Worm (Caenorhabditis elegans): ENCODE measurements around the gene sco-1.

The sco-1 gene

DNA sequence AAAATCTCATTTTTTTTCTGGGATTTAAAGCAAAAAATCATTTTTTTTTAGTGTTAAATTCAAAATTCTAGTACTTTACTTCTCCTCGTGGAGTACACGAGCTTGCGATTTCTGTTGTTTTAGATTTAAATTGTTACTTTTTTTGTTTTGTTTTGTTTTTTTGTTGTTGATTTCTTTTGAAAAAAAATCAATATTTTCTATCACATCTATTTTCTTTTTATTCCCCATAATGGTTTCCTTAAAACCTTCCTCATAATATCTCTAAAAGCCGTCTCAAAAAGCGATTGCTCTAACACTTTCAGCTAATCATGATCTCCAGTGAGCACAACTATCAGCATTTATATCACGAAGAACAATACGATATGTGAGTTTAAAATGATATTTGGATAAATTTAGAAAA is 35.0 kb downstream of the sco-1 start, which contains the start of gene madf-3:
TSS of gene madf-3 (plus strand) at position 301 of the 400 bp plus-strand sequence.
- TF ChIP-seq ztf-23 (GFP tag; IDR thresholded peaks at IDR 0.05), result no peak
- TF ChIP-seq cog-1 (tag; optimal IDR thresholded peaks at IDR 0.05), result no peak
- no peak for TF ChIP-seq klf-2 (GFP tag; conservative IDR thresholded peaks at IDR 0.05)
- no peak for TF ChIP-seq med-1 (GFP tag; optimal IDR thresholded peaks at IDR 0.05; ENCODE audit: insufficient read depth)
- TF ChIP-seq T22C8.4 (GFP tag; IDR thresholded peaks at IDR 0.05), result no peak
- TF ChIP-seq ref-1 (GFP tag; conservative IDR thresholded peaks at IDR 0.05), result no peak
- no peak for TF ChIP-seq tab-1 (GFP tag; IDR thresholded peaks at IDR 0.05)
- TF ChIP-seq ztf-29 (GFP tag; IDR thresholded peaks at IDR 0.05), result no peak
- no peak for TF ChIP-seq flt-1 (GFP tag; IDR thresholded peaks at IDR 0.05)

DNA sequence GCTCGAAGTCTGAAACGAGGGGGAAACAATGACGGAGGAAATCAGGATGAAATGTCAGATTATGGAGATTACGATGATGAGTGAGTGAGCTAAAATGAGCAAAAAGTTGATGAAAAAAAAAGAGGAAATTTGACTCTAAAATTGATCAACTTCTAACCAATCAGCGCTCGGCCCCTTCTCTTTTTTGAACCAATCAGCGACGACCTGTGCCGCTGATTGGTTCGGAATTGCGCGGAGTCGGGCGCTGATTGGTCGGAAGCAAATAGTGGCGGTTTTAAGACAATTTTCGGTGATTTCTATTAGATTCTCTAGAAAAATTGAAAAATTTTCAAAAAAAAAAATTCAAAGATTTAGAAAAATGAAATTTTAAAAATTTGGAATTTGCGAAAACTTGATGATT is 38.3 kb downstream of the sco-1 start:
- no peak for TF ChIP-seq flt-1 (GFP tag; IDR thresholded peaks at IDR 0.05)

DNA sequence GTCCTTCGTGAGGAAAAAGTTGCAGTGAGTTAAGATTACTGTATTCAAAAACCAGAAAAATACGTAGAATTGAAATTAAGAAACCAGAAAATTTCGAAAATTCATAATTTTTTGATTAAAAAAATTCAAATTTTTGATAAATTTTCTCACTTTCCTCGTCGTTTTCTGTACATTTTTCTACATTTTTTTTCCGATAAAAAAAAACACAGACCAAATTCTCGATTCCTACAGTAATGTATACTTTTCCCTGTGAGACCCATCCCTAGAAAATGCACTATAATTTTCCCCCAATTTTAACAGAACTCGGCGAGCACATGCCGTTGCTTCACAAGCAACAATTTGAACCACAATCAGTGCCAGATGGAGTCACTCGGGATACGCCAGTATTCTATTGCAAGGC is 40.4 kb downstream of the sco-1 start, which contains the start of gene athp-2:
TSS of gene athp-2 (plus strand) at position 301 of the 400 bp plus-strand sequence.
- TF ChIP-seq ztf-29 (GFP tag; IDR thresholded peaks at IDR 0.05) (no peak), tab-1 (GFP tag; IDR thresholded peaks at IDR 0.05) (no peak), klf-2 (GFP tag; conservative IDR thresholded peaks at IDR 0.05) (no peak), flt-1 (GFP tag; IDR thresholded peaks at IDR 0.05) (no peak), cog-1 (tag; optimal IDR thresholded peaks at IDR 0.05) (no peak), ztf-23 (GFP tag; IDR thresholded peaks at IDR 0.05) (no peak), med-1 (GFP tag; optimal IDR thresholded peaks at IDR 0.05; ENCODE audit: insufficient read depth) (no peak), ref-1 (GFP tag; conservative IDR thresholded peaks at IDR 0.05) (no peak)

DNA sequence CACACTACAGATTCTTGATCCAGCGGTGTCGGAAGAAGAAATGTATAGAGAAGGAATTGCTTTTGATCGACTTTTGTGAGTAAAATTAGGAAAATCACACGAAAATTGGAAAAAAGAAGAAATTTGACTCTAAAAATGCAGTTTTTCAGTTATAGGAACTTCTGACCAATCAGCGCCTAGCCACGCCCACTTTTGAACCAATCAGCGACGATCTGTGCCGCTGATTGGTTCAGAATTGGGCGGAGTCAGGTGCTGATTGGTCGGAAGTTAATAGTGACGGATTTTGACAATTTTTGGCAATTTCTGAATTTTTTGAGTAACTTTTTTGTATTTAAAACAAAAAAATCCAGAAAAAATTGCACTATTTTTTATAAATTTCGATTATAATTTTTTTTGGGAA is 42.0 kb downstream of the sco-1 start:
- TF ChIP-seq tab-1 (GFP tag; IDR thresholded peaks at IDR 0.05) (no peak), flt-1 (GFP tag; IDR thresholded peaks at IDR 0.05) (no peak), T22C8.4 (GFP tag; IDR thresholded peaks at IDR 0.05) (no peak), ztf-29 (GFP tag; IDR thresholded peaks at IDR 0.05) (no peak), med-1 (GFP tag; optimal IDR thresholded peaks at IDR 0.05; ENCODE audit: insufficient read depth) (no peak), ref-1 (GFP tag; conservative IDR thresholded peaks at IDR 0.05) (no peak), ztf-23 (GFP tag; IDR thresholded peaks at IDR 0.05) (no peak), cog-1 (tag; optimal IDR thresholded peaks at IDR 0.05) (no peak), klf-2 (GFP tag; conservative IDR thresholded peaks at IDR 0.05) (no peak)

DNA sequence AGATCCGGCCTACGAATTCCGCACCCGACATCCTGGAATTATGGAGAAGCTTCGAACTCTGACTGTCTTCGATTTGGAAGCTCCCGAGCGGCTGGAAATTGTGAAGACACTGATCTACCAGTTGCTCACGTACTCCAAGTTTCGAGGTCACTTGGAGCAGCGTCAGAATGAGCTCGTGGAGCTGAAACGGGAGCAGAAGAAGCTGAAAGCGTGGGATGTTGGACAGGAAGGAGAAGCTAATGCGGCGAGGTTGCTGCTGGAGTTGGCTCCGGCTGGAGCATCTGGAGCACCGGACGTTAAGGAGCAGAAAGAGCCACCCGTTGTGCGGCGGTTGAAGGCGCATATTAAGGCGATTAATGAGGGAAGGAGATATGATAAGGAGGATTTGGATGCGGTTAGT is 44.9 kb downstream of the sco-1 start:
- no peak for TF ChIP-seq med-1 (GFP tag; optimal IDR thresholded peaks at IDR 0.05; ENCODE audit: insufficient read depth)

All from whole organism, midembryonic.